Worm (Caenorhabditis elegans): ENCODE results near the gene ssp-34.

Gene ssp-34

ce11 chrIV:10773811-10774210 lies 35.4 kb upstream of the ssp-34 start, which contains the start of gene inpp-1:
Gene inpp-1, minus strand, starts transcription at chrIV:10773911.
- no peak for TF ChIP-seq med-1 (GFP tag; optimal IDR thresholded peaks at IDR 0.05; ENCODE audit: insufficient read depth)
- no peak for TF ChIP-seq ztf-29 (GFP tag; IDR thresholded peaks at IDR 0.05)
- no peak for TF ChIP-seq cog-1 (tag; optimal IDR thresholded peaks at IDR 0.05)
- no peak for TF ChIP-seq klf-2 (GFP tag; conservative IDR thresholded peaks at IDR 0.05)
- TF ChIP-seq flt-1 (GFP tag; IDR thresholded peaks at IDR 0.05): no peak
- TF ChIP-seq T22C8.4 (GFP tag; IDR thresholded peaks at IDR 0.05): no peak
- no peak for TF ChIP-seq tab-1 (GFP tag; IDR thresholded peaks at IDR 0.05)
- TF ChIP-seq ref-1 (GFP tag; conservative IDR thresholded peaks at IDR 0.05): no peak
- TF ChIP-seq ztf-23 (GFP tag; IDR thresholded peaks at IDR 0.05): no peak

- TF ChIP-seq flt-1 (GFP tag; IDR thresholded peaks at IDR 0.05) (no peak), med-1 (GFP tag; optimal IDR thresholded peaks at IDR 0.05; ENCODE audit: insufficient read depth) (no peak), ref-1 (GFP tag; conservative IDR thresholded peaks at IDR 0.05) (no peak), ztf-23 (GFP tag; IDR thresholded peaks at IDR 0.05) (no peak), cog-1 (tag; optimal IDR thresholded peaks at IDR 0.05) (no peak), tab-1 (GFP tag; IDR thresholded peaks at IDR 0.05) (no peak), ztf-29 (GFP tag; IDR thresholded peaks at IDR 0.05) (no peak), klf-2 (GFP tag; conservative IDR thresholded peaks at IDR 0.05) (no peak)
Observed at ce11 chrIV:10771296-10771695, 32.9 kb upstream of the ssp-34 start.

ce11 chrIV:10769353-10769752 lies 31.0 kb upstream of the ssp-34 start, which contains the start of gene T25B9.9:
Gene T25B9.9, plus strand, starts transcription at chrIV:10769653.
- TF ChIP-seq ztf-23 (GFP tag; IDR thresholded peaks at IDR 0.05) (no peak), klf-2 (GFP tag; conservative IDR thresholded peaks at IDR 0.05) (no peak), med-1 (GFP tag; optimal IDR thresholded peaks at IDR 0.05; ENCODE audit: insufficient read depth) (no peak), T22C8.4 (GFP tag; IDR thresholded peaks at IDR 0.05) (no peak), flt-1 (GFP tag; IDR thresholded peaks at IDR 0.05) (no peak), ref-1 (GFP tag; conservative IDR thresholded peaks at IDR 0.05) (no peak), tab-1 (GFP tag; IDR thresholded peaks at IDR 0.05) (no peak)

- no peak for TF ChIP-seq T22C8.4 (GFP tag; IDR thresholded peaks at IDR 0.05)
- no peak for TF ChIP-seq cog-1 (tag; optimal IDR thresholded peaks at IDR 0.05)
- no peak for TF ChIP-seq ref-1 (GFP tag; conservative IDR thresholded peaks at IDR 0.05)
- no peak for TF ChIP-seq ztf-23 (GFP tag; IDR thresholded peaks at IDR 0.05)
- no peak for TF ChIP-seq ztf-29 (GFP tag; IDR thresholded peaks at IDR 0.05)
- no peak for TF ChIP-seq tab-1 (GFP tag; IDR thresholded peaks at IDR 0.05)
- TF ChIP-seq flt-1 (GFP tag; IDR thresholded peaks at IDR 0.05): no peak
- TF ChIP-seq med-1 (GFP tag; optimal IDR thresholded peaks at IDR 0.05; ENCODE audit: insufficient read depth): no peak
- TF ChIP-seq klf-2 (GFP tag; conservative IDR thresholded peaks at IDR 0.05): no peak
Observed at ce11 chrIV:10768146-10768636, 29.8 kb upstream of the ssp-34 start, which contains the start of gene T25B9.8. Gene T25B9.8, minus strand, starts transcription at chrIV:10768196.

ce11 chrIV:10766071-10766470 lies 27.7 kb upstream of the ssp-34 start:
- TF ChIP-seq tab-1 (GFP tag; IDR thresholded peaks at IDR 0.05): no peak

ce11 chrIV:10765053-10765452 lies 26.7 kb upstream of the ssp-34 start, which contains the start of gene T25B9.12:
Gene T25B9.12, plus strand, starts transcription at chrIV:10765353.
- TF ChIP-seq flt-1 (GFP tag; IDR thresholded peaks at IDR 0.05): no peak

- no peak for TF ChIP-seq T22C8.4 (GFP tag; IDR thresholded peaks at IDR 0.05)
- TF ChIP-seq klf-2 (GFP tag; conservative IDR thresholded peaks at IDR 0.05): no peak
- no peak for TF ChIP-seq flt-1 (GFP tag; IDR thresholded peaks at IDR 0.05)
- TF ChIP-seq ztf-23 (GFP tag; IDR thresholded peaks at IDR 0.05): no peak
- TF ChIP-seq med-1 (GFP tag; optimal IDR thresholded peaks at IDR 0.05; ENCODE audit: insufficient read depth): no peak
- TF ChIP-seq ref-1 (GFP tag; conservative IDR thresholded peaks at IDR 0.05): no peak
- no peak for TF ChIP-seq ztf-29 (GFP tag; IDR thresholded peaks at IDR 0.05)
- TF ChIP-seq cog-1 (tag; optimal IDR thresholded peaks at IDR 0.05): no peak
- TF ChIP-seq tab-1 (GFP tag; IDR thresholded peaks at IDR 0.05): no peak
Observed at ce11 chrIV:10764206-10764605, 25.8 kb upstream of the ssp-34 start, which contains the start of gene T25B9.11. Gene T25B9.11, plus strand, starts transcription at chrIV:10764506.

ce11 chrIV:10761344-10761743 lies 22.9 kb upstream of the ssp-34 start, which contains the start of gene ugt-54:
Gene ugt-54, plus strand, starts transcription at chrIV:10761698.
- no peak for TF ChIP-seq flt-1 (GFP tag; IDR thresholded peaks at IDR 0.05)
- no peak for TF ChIP-seq cog-1 (tag; optimal IDR thresholded peaks at IDR 0.05)
- no peak for TF ChIP-seq klf-2 (GFP tag; conservative IDR thresholded peaks at IDR 0.05)
- no peak for TF ChIP-seq ztf-29 (GFP tag; IDR thresholded peaks at IDR 0.05)
- TF ChIP-seq T22C8.4 (GFP tag; IDR thresholded peaks at IDR 0.05): no peak
- no peak for TF ChIP-seq ztf-23 (GFP tag; IDR thresholded peaks at IDR 0.05)

- TF ChIP-seq tab-1 (GFP tag; IDR thresholded peaks at IDR 0.05) (no peak), flt-1 (GFP tag; IDR thresholded peaks at IDR 0.05) (no peak), ztf-23 (GFP tag; IDR thresholded peaks at IDR 0.05) (no peak)
Observed at ce11 chrIV:10757616-10758193, 19.3 kb upstream of the ssp-34 start, which contains the start of the genes T25B9.4 and T25B9.6. Gene T25B9.4, minus strand, starts transcription at chrIV:10757716. Gene T25B9.6, plus strand, starts transcription at chrIV:10758143.

ce11 chrIV:10754685-10755084 lies 16.3 kb upstream of the ssp-34 start, which contains the start of gene T25B9.5:
Gene T25B9.5, minus strand, starts transcription at chrIV:10754785.
- TF ChIP-seq klf-2 (GFP tag; conservative IDR thresholded peaks at IDR 0.05) (no peak), ztf-23 (GFP tag; IDR thresholded peaks at IDR 0.05) (no peak), flt-1 (GFP tag; IDR thresholded peaks at IDR 0.05) (no peak), ref-1 (GFP tag; conservative IDR thresholded peaks at IDR 0.05) (no peak), ztf-29 (GFP tag; IDR thresholded peaks at IDR 0.05) (no peak), cog-1 (tag; optimal IDR thresholded peaks at IDR 0.05) (no peak), T22C8.4 (GFP tag; IDR thresholded peaks at IDR 0.05) (no peak), tab-1 (GFP tag; IDR thresholded peaks at IDR 0.05) (no peak), med-1 (GFP tag; optimal IDR thresholded peaks at IDR 0.05; ENCODE audit: insufficient read depth) (no peak)

Data from whole organism, midembryonic.